Worm (Caenorhabditis elegans): ENCODE data around the gene ttr-2.

ce11 chrIII:9899720-9900119 lies 27.8 kb upstream of the ttr-2 start:
- TF ChIP-seq him-1 (tag; optimal IDR thresholded peaks at IDR 0.05): no peak
- TF ChIP-seq dao-5 (tag; optimal IDR thresholded peaks at IDR 0.05): no peak
- TF ChIP-seq W03F9.2 (tag; optimal IDR thresholded peaks at IDR 0.05): no peak

Measured in whole organism, L4/young adult.